Fruit fly (Drosophila melanogaster) whole organism, embryonic: ENCODE results near the gene mRpL32.
A peak's percentile ranks its signal among the peaks of the same experiment; 100 is the strongest.

Experiments used
- Abd-B ChIP-seq: fragments of 200-800 bp; sonication (Bioruptor generic); optimal IDR thresholded peaks from 2 replicates; lab custom pipeline; 2018; ENCODE audit warnings: missing biosample characterization, mild to moderate bottlenecking, missing genetic modification characterization, moderate library complexity
- Antp ChIP-seq: fragments of 200-800 bp; sonication (Bioruptor generic); optimal IDR thresholded peaks from 3 replicates; lab custom pipeline; 2016; ENCODE audit warnings: missing biosample characterization, missing genetic modification characterization
- Atf6 ChIP-seq: fragments of 200-800 bp; sonication (Bioruptor generic); IDR thresholded peaks from 2 replicates; pipeline ENCODE4 v1.3.6; 2022; ENCODE audit warnings: missing biosample characterization, missing genetic modification characterization
- CG10274 ChIP-seq: fragments of 200-800 bp; sonication (Bioruptor generic); optimal IDR thresholded peaks from 3 replicates; lab custom pipeline; 2017; ENCODE audit warnings: missing biosample characterization, mild to moderate bottlenecking, missing genetic modification characterization
- CG11093 ChIP-seq: fragments of 200-800 bp; sonication (Bioruptor generic); IDR thresholded peaks from 3 replicates; pipeline ENCODE4 v1.3.6; 2022; ENCODE audit warnings: missing biosample characterization, missing genetic modification characterization
- CG11723 ChIP-seq: fragments of 200-800 bp; sonication (Bioruptor generic); optimal IDR thresholded peaks from 2 replicates; lab custom pipeline; 2017; ENCODE audit warnings: missing biosample characterization, mild to moderate bottlenecking, missing genetic modification characterization
- CG14965 ChIP-seq: fragments of 200-800 bp; sonication (Bioruptor generic); optimal IDR thresholded peaks from 2 replicates; lab custom pipeline; 2016; ENCODE audit warnings: missing biosample characterization, missing genetic modification characterization, borderline replicate concordance
- CG15696 ChIP-seq: fragments of 200-800 bp; sonication (Bioruptor generic); optimal IDR thresholded peaks from 2 replicates; lab custom pipeline; 2019; ENCODE audit warnings: missing biosample characterization, mild to moderate bottlenecking, missing genetic modification characterization, moderate library complexity
- CG16815 ChIP-seq: fragments of 200-800 bp; sonication (Bioruptor generic); optimal IDR thresholded peaks from 3 replicates; lab custom pipeline; 2017; ENCODE audit warnings: missing biosample characterization, mild to moderate bottlenecking, missing genetic modification characterization
- CG17802 ChIP-seq: fragments of 200-800 bp; sonication (Bioruptor generic); optimal IDR thresholded peaks from 2 replicates; lab custom pipeline; 2018; ENCODE audit warnings: missing biosample characterization, mild to moderate bottlenecking, missing genetic modification characterization, moderate library complexity
- CG17829 ChIP-seq: fragments of 200-800 bp; optimal IDR thresholded peaks from 2 replicates; lab custom pipeline; 2019; ENCODE audit warnings: missing biosample characterization, mild to moderate bottlenecking, missing genetic modification characterization, moderate library complexity
- CG18262 ChIP-seq: fragments of 200-800 bp; optimal IDR thresholded peaks from 3 replicates; lab custom pipeline; 2019; ENCODE audit warnings: missing biosample characterization, mild to moderate bottlenecking, missing genetic modification characterization, moderate library complexity
- CG2712 ChIP-seq: fragments of 200-800 bp; optimal IDR thresholded peaks from 3 replicates; lab custom pipeline; 2019; ENCODE audit warnings: missing biosample characterization, mild to moderate bottlenecking, missing genetic modification characterization, moderate library complexity
- CG2875 ChIP-seq: fragments of 200-800 bp; sonication (Bioruptor generic); optimal IDR thresholded peaks from 2 replicates; lab custom pipeline; 2017; ENCODE audit warnings: missing biosample characterization, mild to moderate bottlenecking, missing genetic modification characterization, missing genetic modification reagents
- CG34376 ChIP-seq: fragments of 200-800 bp; sonication (Bioruptor generic); optimal IDR thresholded peaks from 2 replicates; lab custom pipeline; 2018; ENCODE audit warnings: missing biosample characterization, mild to moderate bottlenecking, missing genetic modification characterization
- CG4707 ChIP-seq: fragments of 200-800 bp; sonication (Bioruptor generic); optimal IDR thresholded peaks from 2 replicates; lab custom pipeline; 2018; ENCODE audit warnings: missing biosample characterization, mild to moderate bottlenecking, missing genetic modification characterization, moderate library complexity
- CG6683 ChIP-seq: fragments of 200-800 bp; sonication (Bioruptor generic); optimal IDR thresholded peaks from 2 replicates; lab custom pipeline; 2017; ENCODE audit warnings: missing biosample characterization, mild to moderate bottlenecking, missing genetic modification characterization, missing genetic modification reagents
- CG7357 ChIP-seq: fragments of 200-800 bp; sonication (Bioruptor generic); IDR thresholded peaks from 3 replicates; pipeline ENCODE4 v1.3.6; 2022; ENCODE audit warnings: missing biosample characterization, missing genetic modification characterization
- CG7786 ChIP-seq: fragments of 200-800 bp; sonication (Bioruptor generic); optimal IDR thresholded peaks from 2 replicates; lab custom pipeline; 2016; ENCODE audit warnings: missing biosample characterization, missing genetic modification characterization
- CG8359 ChIP-seq: fragments of 200-800 bp; sonication (Bioruptor generic); optimal IDR thresholded peaks from 2 replicates; lab custom pipeline; 2017; ENCODE audit warnings: missing biosample characterization, mild to moderate bottlenecking, missing genetic modification characterization, borderline replicate concordance
- CG8924 ChIP-seq: fragments of 200-800 bp; optimal IDR thresholded peaks from 3 replicates; lab custom pipeline; 2019; ENCODE audit warnings: missing biosample characterization, mild to moderate bottlenecking, missing genetic modification characterization, moderate library complexity
- CG9727 ChIP-seq: fragments of 200-800 bp; sonication (Bioruptor generic); optimal IDR thresholded peaks from 3 replicates; lab custom pipeline; 2017; ENCODE audit warnings: missing biosample characterization, mild to moderate bottlenecking, missing genetic modification characterization
- CG9797 ChIP-seq: fragments of 200-800 bp; sonication (Bioruptor generic); optimal IDR thresholded peaks from 3 replicates; lab custom pipeline; 2018; ENCODE audit warnings: missing biosample characterization, mild to moderate bottlenecking, missing genetic modification characterization
- CoRest ChIP-seq: fragments of 200-800 bp; sonication (Bioruptor generic); optimal IDR thresholded peaks from 3 replicates; lab custom pipeline; 2018; ENCODE audit warnings: missing biosample characterization, mild to moderate bottlenecking, missing genetic modification characterization, moderate library complexity
- Dfd ChIP-seq, 2 experiments: fragments of >200 bp; optimal IDR thresholded peaks; 2 replicates each; lab custom pipeline; 2017; ENCODE audit warnings: missing biosample characterization in 2 of 2, missing genetic modification characterization in 2 of 2
- NC2β ChIP-seq: fragments of 200-800 bp; sonication (Bioruptor generic); optimal IDR thresholded peaks from 2 replicates; lab custom pipeline; 2016; ENCODE audit warnings: missing biosample characterization, missing genetic modification characterization
- Sry-δ ChIP-seq: fragments of 200-800 bp; sonication (Bioruptor generic); optimal IDR thresholded peaks from 2 replicates; lab custom pipeline; 2016; ENCODE audit warnings: missing biosample characterization, missing genetic modification characterization
- Ssrp ChIP-seq: fragments of 200-800 bp; sonication (Bioruptor generic); optimal IDR thresholded peaks from 2 replicates; lab custom pipeline; 2018; ENCODE audit warnings: missing biosample characterization, mild to moderate bottlenecking, missing genetic modification characterization, moderate library complexity
- ap ChIP-seq: fragments of 200-800 bp; sonication (Bioruptor generic); IDR thresholded peaks from 2 replicates; pipeline ENCODE4 v1.3.6; 2022; ENCODE audit warnings: missing biosample characterization, missing genetic modification characterization
- chif ChIP-seq, 2 experiments: fragments of 200-800 bp; sonication (Bioruptor generic); optimal IDR thresholded peaks; 3 replicates each; lab custom pipeline; 2016; ENCODE audit warnings: missing biosample characterization in 2 of 2, missing genetic modification characterization in 2 of 2
- chn ChIP-seq: fragments of 200-800 bp; sonication (Bioruptor generic); optimal IDR thresholded peaks from 2 replicates; lab custom pipeline; 2016; ENCODE audit warnings: missing biosample characterization, missing genetic modification characterization
- croc ChIP-seq: fragments of 200-800 bp; sonication (Bioruptor generic); conservative IDR thresholded peaks from 3 replicates; pipeline ENCODE4 v1.3.6; 2022; ENCODE audit warnings: missing biosample characterization, missing genetic modification characterization
- da ChIP-seq: fragments of 200-800 bp; sonication (Bioruptor generic); optimal IDR thresholded peaks from 2 replicates; lab custom pipeline; 2016; ENCODE audit warnings: missing biosample characterization, missing genetic modification characterization
- eyg ChIP-seq: fragments of 200-800 bp; sonication (Bioruptor generic); optimal IDR thresholded peaks from 3 replicates; lab custom pipeline; 2016; ENCODE audit warnings: missing biosample characterization, missing genetic modification characterization
- ftz-f1 ChIP-seq: fragments of 200-800 bp; sonication (Bioruptor generic); optimal IDR thresholded peaks from 2 replicates; lab custom pipeline; 2016; ENCODE audit warnings: missing biosample characterization, missing genetic modification characterization
- gro ChIP-seq: fragments of 200-800 bp; sonication (Bioruptor generic); optimal IDR thresholded peaks from 2 replicates; lab custom pipeline; 2016; ENCODE audit warnings: missing biosample characterization, missing genetic modification characterization
- her ChIP-seq: fragments of 200-800 bp; sonication (Bioruptor generic); optimal IDR thresholded peaks from 2 replicates; lab custom pipeline; 2016; ENCODE audit warnings: missing biosample characterization, missing genetic modification characterization
- lab ChIP-seq: fragments of 200-800 bp; sonication (Bioruptor generic); optimal IDR thresholded peaks from 3 replicates; lab custom pipeline; 2017; ENCODE audit warnings: missing biosample characterization, missing genetic modification characterization, mild to moderate bottlenecking, moderate library complexity, missing genetic modification reagents
- nom ChIP-seq: fragments of 200-800 bp; sonication (Bioruptor generic); optimal IDR thresholded peaks from 2 replicates; lab custom pipeline; 2017; ENCODE audit warnings: missing biosample characterization, missing genetic modification characterization, mild to moderate bottlenecking, moderate library complexity, missing genetic modification reagents
- peb ChIP-seq: fragments of 200-800 bp; sonication (Bioruptor generic); IDR thresholded peaks from 2 replicates; pipeline ENCODE4 v1.3.6; 2022; ENCODE audit warnings: missing biosample characterization, missing genetic modification characterization
- schlank ChIP-seq: fragments of 200-800 bp; sonication (Bioruptor generic); optimal IDR thresholded peaks from 2 replicates; lab custom pipeline; 2018; ENCODE audit warnings: missing biosample characterization, mild to moderate bottlenecking, missing genetic modification characterization
- tll ChIP-seq, 2 experiments: fragments of 200-800 bp in 1 of 2; fragments of >200 bp in 1 of 2; sonication (Bioruptor generic) in 1 of 2; optimal IDR thresholded peaks; 2 replicates each; lab custom pipeline; 2017 to 2019; ENCODE audit warnings: missing biosample characterization in 2 of 2, missing genetic modification characterization in 2 of 2, mild to moderate bottlenecking in 1 of 2, moderate library complexity in 1 of 2
- trem ChIP-seq: fragments of 200-800 bp; optimal IDR thresholded peaks from 3 replicates; lab custom pipeline; 2019; ENCODE audit warnings: missing biosample characterization, mild to moderate bottlenecking, missing genetic modification characterization, moderate library complexity
- unpg ChIP-seq: fragments of 200-800 bp; sonication (Bioruptor generic); optimal IDR thresholded peaks from 3 replicates; lab custom pipeline; 2018; ENCODE audit warnings: missing biosample characterization, mild to moderate bottlenecking, missing genetic modification characterization, moderate library complexity
- zen ChIP-seq: fragments of 200-800 bp; sonication (Bioruptor generic); optimal IDR thresholded peaks from 3 replicates; lab custom pipeline; 2018; ENCODE audit warnings: missing biosample characterization, mild to moderate bottlenecking, missing genetic modification characterization, moderate library complexity
- zen2 ChIP-seq: fragments of 200-800 bp; sonication (Bioruptor generic); IDR thresholded peaks from 3 replicates; pipeline ENCODE4 v1.3.6; 2022; ENCODE audit warnings: missing biosample characterization, missing genetic modification characterization; ENCODE audit not compliant: partially characterized antibody
- zfh2 ChIP-seq: fragments of 200-800 bp; sonication (Bioruptor generic); optimal IDR thresholded peaks from 2 replicates; lab custom pipeline; 2016; ENCODE audit warnings: missing biosample characterization, missing genetic modification characterization

The mRpL32 gene

DNA sequence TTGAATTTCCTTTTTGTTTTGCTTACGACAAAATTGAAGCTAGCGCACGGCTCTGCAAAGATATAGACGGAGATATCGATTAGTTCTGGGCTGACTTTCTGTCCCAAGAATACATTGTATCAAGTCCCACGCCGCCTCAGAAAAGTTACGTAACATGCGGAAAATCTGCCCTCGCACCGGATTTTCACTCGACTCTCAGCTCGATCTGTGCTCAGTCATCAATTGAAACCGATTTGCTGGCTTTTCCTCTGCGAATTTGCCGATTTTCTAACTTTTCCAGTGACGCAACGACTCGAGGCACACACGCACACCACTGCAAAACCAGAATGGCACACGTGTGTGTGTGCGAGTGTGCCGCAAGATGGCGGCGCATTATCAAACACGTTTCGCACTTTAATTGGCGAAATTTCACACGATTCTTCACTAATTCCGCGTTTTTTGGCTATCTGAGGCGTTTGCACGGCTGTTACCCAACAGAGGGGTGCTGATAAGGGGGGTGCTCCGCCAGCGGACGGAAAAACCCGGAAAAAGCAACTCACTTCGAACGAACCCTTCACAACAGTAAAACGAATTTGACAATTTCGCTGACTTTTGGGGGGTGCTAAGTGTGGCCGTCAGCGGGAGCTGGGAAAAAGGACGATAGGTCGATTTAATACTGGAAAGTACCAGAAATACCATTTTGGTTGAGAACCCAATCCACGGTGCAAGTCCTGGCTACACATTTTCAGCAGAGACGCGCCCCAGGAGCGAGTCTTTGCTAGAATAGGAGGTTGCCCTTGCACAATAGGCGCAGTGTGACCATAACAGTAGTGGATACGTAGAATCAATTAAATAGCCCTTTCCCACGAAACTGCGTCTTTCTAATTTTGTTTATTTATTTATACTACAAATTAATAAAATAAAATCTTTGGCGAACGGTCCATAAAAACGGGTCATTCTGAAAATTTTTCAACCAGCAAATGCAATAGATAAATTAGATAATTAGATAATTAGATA, 33.4 kb upstream of the mRpL32 start, which contains the start of gene ATPsynC (continued):
- TF ChIP-seq Sry-δ (GFP tag; lab: Kevin White, UChicago): peak; percentile 69
- TF ChIP-seq zfh2 (GFP tag; lab: Kevin White, UChicago): peak; percentile 16
- peak; percentile 82 for TF ChIP-seq CG34376
- TF ChIP-seq CG14965 (GFP tag; lab: Kevin White, UChicago): no peak
- peak; percentile 58 for TF ChIP-seq Antp
- peak in 1 of 2 experiments; percentile 67 for TF ChIP-seq Dfd (GFP tag; optimal IDR thresholded peaks at IDR 0.05; lab: Kevin White, UChicago)
- peak; percentile 25 for TF ChIP-seq CoRest (tag; lab: Kevin White, UChicago)
- peak; percentile 68 for TF ChIP-seq chn (GFP tag; lab: Kevin White, UChicago)
- TF ChIP-seq CG8924: peak; percentile 48
- peak; percentile 19 for TF ChIP-seq Abd-B (GFP tag; lab: Kevin White, UChicago)
- TF ChIP-seq ftz-f1 (GFP tag; lab: Kevin White, UChicago): peak; percentile 90
- peak; percentile 81 for TF ChIP-seq trem (tag; lab: Kevin White, UChicago)
- peak; percentile 25 for TF ChIP-seq CG6683 (GFP tag; lab: Kevin White, UChicago)
- TF ChIP-seq NC2β (GFP tag; lab: Kevin White, UChicago): peak; percentile 69
- peak; percentile 44 for TF ChIP-seq CG9727 (GFP tag; lab: Kevin White, UChicago)
- peak; percentile 26 for TF ChIP-seq CG15696 (tag; lab: Kevin White, UChicago)
- no peak for TF ChIP-seq peb (GFP tag; lab: Robert Waterston, UW)
- TF ChIP-seq croc (GFP tag; lab: Robert Waterston, UW): no peak
- peak; percentile 68 for TF ChIP-seq her (GFP tag; lab: Kevin White, UChicago)
- TF ChIP-seq CG18262 (tag; lab: Kevin White, UChicago): no peak
- TF ChIP-seq ap (GFP tag; lab: Robert Waterston, UW): no peak
- TF ChIP-seq Ssrp (tag; lab: Kevin White, UChicago): peak; percentile 1
- TF ChIP-seq nom (GFP tag; lab: Kevin White, UChicago): peak; percentile 66
- TF ChIP-seq CG2712 (tag; lab: Kevin White, UChicago): peak; percentile 52
- TF ChIP-seq CG10274 (GFP tag; lab: Kevin White, UChicago): no peak
- peak; percentile 20 for TF ChIP-seq schlank (tag; lab: Kevin White, UChicago)
- 0 out of 3 replicates have a peak, but pooled peaks have one; percentile 18 for TF ChIP-seq CG11093 (GFP tag; lab: Robert Waterston, UW)
- TF ChIP-seq CG2875 (GFP tag; lab: Kevin White, UChicago): no peak
- TF ChIP-seq unpg: peak; percentile 2
- TF ChIP-seq zen (tag; lab: Kevin White, UChicago): peak; percentile 40
- peak in 1 of 2 experiments; percentile 90 for TF ChIP-seq tll (GFP tag; optimal IDR thresholded peaks at IDR 0.05; lab: Kevin White, UChicago)
- TF ChIP-seq lab (GFP tag; lab: Kevin White, UChicago): peak; percentile 67
- TF ChIP-seq CG17802 (tag; lab: Kevin White, UChicago): peak; percentile 78
- no peak for TF ChIP-seq chif (GFP tag; optimal IDR thresholded peaks at IDR 0.05; lab: Kevin White, UChicago)
- TF ChIP-seq CG17829 (tag; lab: Kevin White, UChicago): peak; percentile 68
- TF ChIP-seq CG4707: no peak
- peak; percentile 74 for TF ChIP-seq gro (GFP tag; lab: Kevin White, UChicago)
- peak; percentile 35 for TF ChIP-seq eyg (GFP tag; lab: Kevin White, UChicago)
- peak; percentile 5 for TF ChIP-seq CG11723 (GFP tag; lab: Kevin White, UChicago)
- peak; percentile 48 for TF ChIP-seq CG7786 (GFP tag; lab: Kevin White, UChicago)
- TF ChIP-seq CG16815: peak; percentile 15
- no peak for TF ChIP-seq da (GFP tag; lab: Kevin White, UChicago)
- TF ChIP-seq CG8359 (GFP tag; lab: Kevin White, UChicago): no peak
- TF ChIP-seq CG9797 (GFP tag; lab: Kevin White, UChicago): peak; percentile 100
- no peak for TF ChIP-seq zen2 (GFP tag; lab: Robert Waterston, UW)
- TF ChIP-seq Atf6 (GFP tag; lab: Robert Waterston, UW): no peak
- TF ChIP-seq CG7357 (GFP tag; lab: Robert Waterston, UW): peak; percentile 99
